Comparison of ENCODE assay signal across 2 worm cellular contexts in genomic region chrII:6597507-6597906, ce11.
TF ChIP-seq lines count a peak whose summit lies in the region.

No protein-coding gene starts in this region.

TF ChIP-seq in whole organism, L4 larva, 104 proteins besides CTCF, POLR2A, EP300 and RAD21:
- TF ChIP-seq nhr-42 (GFP tag; IDR thresholded peaks at IDR 0.05; lab: Robert Waterston, UW) (no peak), snpc-1.2 (GFP tag; IDR thresholded peaks at IDR 0.05; lab: Robert Waterston, UW) (0 out of 2 replicates have a peak, but pooled peaks have one; percentile 30)

TF ChIP-seq in whole organism, young adult, 124 proteins besides CTCF, POLR2A, EP300 and RAD21:
- TF ChIP-seq F33H1.4 (GFP tag; IDR thresholded peaks at IDR 0.05; lab: Robert Waterston, UW): peak; percentile 83
- peak; percentile 62 for TF ChIP-seq madf-8 (GFP tag; conservative IDR thresholded peaks at IDR 0.05; lab: Robert Waterston, UW)
- no peak for TF ChIP-seq aptf-2 (GFP tag; conservative IDR thresholded peaks at IDR 0.05; lab: Robert Waterston, UW)
- no peak for TF ChIP-seq ztf-26 (tag; optimal IDR thresholded peaks at IDR 0.05; lab: Kevin White, UChicago)
- TF ChIP-seq tbx-9 (tag; optimal IDR thresholded peaks at IDR 0.05; lab: Kevin White, UChicago; ENCODE audit: borderline replicate concordance): no peak
- TF ChIP-seq F55B11.4 (tag; optimal IDR thresholded peaks at IDR 0.05; lab: Kevin White, UChicago; ENCODE audit: borderline replicate concordance, insufficient read depth): no peak
- no peak for TF ChIP-seq nhr-27 (tag; optimal IDR thresholded peaks at IDR 0.05; lab: Kevin White, UChicago)
- 0 out of 2 replicates have a peak, but pooled peaks have one; percentile 29 for TF ChIP-seq D2030.7 (GFP tag; IDR thresholded peaks at IDR 0.05; lab: Robert Waterston, UW)
- TF ChIP-seq pbrm-1 (GFP tag; IDR thresholded peaks at IDR 0.05; lab: Robert Waterston, UW): no peak
- no peak for TF ChIP-seq ztf-6 (GFP tag; IDR thresholded peaks at IDR 0.05; lab: Robert Waterston, UW)
- TF ChIP-seq lin-54 (GFP tag; optimal IDR thresholded peaks at IDR 0.05; lab: Kevin White, UChicago): no peak
- TF ChIP-seq lsl-1 (GFP tag; optimal IDR thresholded peaks at IDR 0.05; lab: Kevin White, UChicago): peak; percentile 83
- peak; percentile 27 for TF ChIP-seq xnd-1 (tag; optimal IDR thresholded peaks at IDR 0.05; lab: Kevin White, UChicago)
- TF ChIP-seq zim-3 (tag; optimal IDR thresholded peaks at IDR 0.05; lab: Kevin White, UChicago): no peak
- no peak for TF ChIP-seq F57C9.4 (tag; optimal IDR thresholded peaks at IDR 0.05; lab: Kevin White, UChicago)
- no peak for TF ChIP-seq ets-4 (GFP tag; optimal IDR thresholded peaks at IDR 0.05; lab: Kevin White, UChicago)
- TF ChIP-seq efl-1 (GFP tag; optimal IDR thresholded peaks at IDR 0.05; lab: Kevin White, UChicago): peak; percentile 15
- no peak for TF ChIP-seq cebp-2 (GFP tag; IDR thresholded peaks at IDR 0.05; lab: Robert Waterston, UW)
- TF ChIP-seq nhr-90 (tag; optimal IDR thresholded peaks at IDR 0.05; lab: Kevin White, UChicago): no peak
- TF ChIP-seq madf-6 (GFP tag; IDR thresholded peaks at IDR 0.05; lab: Robert Waterston, UW): peak; percentile 81
